Fruit fly (Drosophila melanogaster): Measurements from ENCODE around the gene ogre.

ogre gene

DNA sequence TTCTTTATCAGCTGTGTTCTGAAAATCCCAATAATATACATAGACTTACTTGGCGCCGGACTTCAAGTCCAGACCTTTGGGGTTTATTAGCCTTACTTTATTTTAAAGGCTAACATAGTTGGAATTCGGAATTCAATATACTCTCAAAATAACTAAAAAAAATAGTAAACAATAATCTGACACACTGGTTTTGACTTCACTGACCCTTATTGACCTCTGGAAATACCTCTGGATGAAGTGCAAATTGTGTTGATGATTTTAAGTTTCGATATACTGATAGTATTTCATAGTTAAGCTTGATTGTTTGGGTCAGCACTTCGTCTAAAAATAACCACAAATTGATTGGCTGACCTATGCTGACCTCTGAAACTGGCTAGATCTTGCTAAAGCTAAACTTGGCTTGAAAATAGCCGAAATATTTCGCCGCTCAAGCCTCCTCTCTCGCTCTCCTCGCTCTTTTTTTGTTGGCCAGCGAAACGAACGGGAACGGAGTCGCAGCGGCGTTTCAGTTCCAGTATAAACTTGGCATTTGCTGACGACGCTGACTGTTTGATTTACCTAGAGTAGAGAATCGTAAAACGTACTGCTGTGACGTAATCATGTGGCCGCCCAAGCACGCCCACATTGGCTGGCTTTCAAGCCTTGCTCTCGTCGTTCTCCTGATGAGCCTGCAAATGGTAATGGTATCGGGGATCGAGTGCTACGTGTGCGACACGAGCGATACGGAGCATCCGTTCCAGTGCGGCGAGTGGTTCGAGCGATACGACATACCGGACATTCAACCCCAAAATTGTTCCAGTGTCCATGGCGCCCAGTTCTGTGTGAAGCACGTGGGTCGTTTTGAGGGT lies 4.9 kb downstream of the ogre start, which contains the start of gene bou:
Gene bou (plus strand): TSS at position 507 of the 848 bp plus-strand sequence.
- no peak for TF ChIP-seq fd59A (GFP tag; optimal IDR thresholded peaks at IDR 0.05)
- TF ChIP-seq CG6808 (GFP tag; optimal IDR thresholded peaks at IDR 0.05): peak; percentile 16
- TF ChIP-seq eg (GFP tag; IDR thresholded peaks at IDR 0.05): 0 out of 3 replicates have a peak, but pooled peaks have one; percentile 35
- no peak for TF ChIP-seq Sox102F (GFP tag; optimal IDR thresholded peaks at IDR 0.05)
- no peak for TF ChIP-seq ss (GFP tag; optimal IDR thresholded peaks at IDR 0.05)
- TF ChIP-seq CG32006 (GFP tag; optimal IDR thresholded peaks at IDR 0.05): peak; percentile 41
- TF ChIP-seq Eip78C (GFP tag): peak; percentile 40
- TF ChIP-seq CG6792 (GFP tag; optimal IDR thresholded peaks at IDR 0.05): no peak
- no peak for TF ChIP-seq CG7368 (GFP tag; optimal IDR thresholded peaks at IDR 0.05)
- no peak for TF ChIP-seq CG4318 (GFP tag; optimal IDR thresholded peaks at IDR 0.05)
- TF ChIP-seq Met (GFP tag; optimal IDR thresholded peaks at IDR 0.05): no peak
- peak; percentile 15 for TF ChIP-seq vri (GFP tag; optimal IDR thresholded peaks at IDR 0.05)
- no peak for TF ChIP-seq salr (GFP tag; optimal IDR thresholded peaks at IDR 0.05)
- TF ChIP-seq OdsH (GFP tag; optimal IDR thresholded peaks at IDR 0.05): no peak
- TF ChIP-seq CG3919 (GFP tag; optimal IDR thresholded peaks at IDR 0.05): no peak
- no peak for TF ChIP-seq CG8632 (GFP tag; optimal IDR thresholded peaks at IDR 0.05)
- TF ChIP-seq CG3032 (tag; optimal IDR thresholded peaks at IDR 0.05): no peak
- TF ChIP-seq svp (GFP tag): peak; percentile 89
- TF ChIP-seq Hr39 (GFP tag; optimal IDR thresholded peaks at IDR 0.05): no peak
- TF ChIP-seq CG6854 (GFP tag; optimal IDR thresholded peaks at IDR 0.05): peak; percentile 24
- peak; percentile 20 for TF ChIP-seq Hr4 (GFP tag; optimal IDR thresholded peaks at IDR 0.05)

DNA sequence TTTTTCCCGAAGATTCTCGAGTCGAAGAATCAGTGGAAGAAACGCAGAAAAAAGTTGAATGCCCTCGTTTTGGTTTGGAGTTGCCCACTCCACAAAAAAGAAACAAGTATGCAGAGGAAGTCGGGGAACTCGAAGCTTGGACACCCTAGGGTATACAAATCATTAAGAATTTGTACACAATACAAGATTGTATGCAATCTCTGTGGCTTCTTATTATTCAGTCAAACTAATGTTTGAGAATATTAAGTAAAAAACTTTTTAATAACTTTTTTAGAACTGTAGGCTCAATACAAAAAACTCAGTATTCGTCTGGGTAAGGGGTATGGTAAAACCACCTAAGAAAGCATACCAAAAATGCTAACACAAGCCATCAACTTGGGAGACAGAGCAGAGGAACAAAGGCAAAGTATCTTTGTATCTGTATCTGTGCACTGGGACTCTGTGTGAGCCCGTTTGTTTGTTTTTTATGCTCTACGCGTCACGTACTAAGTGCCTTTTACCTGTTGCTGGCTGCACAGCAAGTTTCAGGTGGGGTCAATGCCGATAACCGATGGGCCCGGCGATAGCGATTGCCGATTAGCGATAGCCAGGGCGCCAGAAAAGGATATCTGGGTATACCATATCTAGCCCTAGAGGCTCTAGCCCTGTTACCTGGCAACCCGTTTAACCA lies 5.8 kb downstream of the ogre start:
- no peak for TF ChIP-seq Hr38 (GFP tag; optimal IDR thresholded peaks at IDR 0.05)
- TF ChIP-seq CG1621 (tag; optimal IDR thresholded peaks at IDR 0.05): peak; percentile 67
- peak; percentile 83 for TF ChIP-seq fd59A (GFP tag; optimal IDR thresholded peaks at IDR 0.05)
- TF ChIP-seq CG32006 (GFP tag; optimal IDR thresholded peaks at IDR 0.05): peak; percentile 80
- peak; percentile 93 for TF ChIP-seq Hr39 (GFP tag; optimal IDR thresholded peaks at IDR 0.05)
- TF ChIP-seq CG11902 (GFP tag; optimal IDR thresholded peaks at IDR 0.05): peak; percentile 77
- peak; percentile 78 for TF ChIP-seq CG6808 (GFP tag; optimal IDR thresholded peaks at IDR 0.05)
- peak; percentile 89 for TF ChIP-seq CG34406 (GFP tag; optimal IDR thresholded peaks at IDR 0.05)
- peak; percentile 72 for TF ChIP-seq Blimp-1 (GFP tag; optimal IDR thresholded peaks at IDR 0.05)
- peak; percentile 81 for TF ChIP-seq CG10669 (GFP tag; optimal IDR thresholded peaks at IDR 0.05)
- TF ChIP-seq fd85E (GFP tag; optimal IDR thresholded peaks at IDR 0.05): no peak
- peak; percentile 83 for TF ChIP-seq Lpt (GFP tag; optimal IDR thresholded peaks at IDR 0.05)
- peak; percentile 81 for TF ChIP-seq CG15336 (GFP tag; IDR thresholded peaks at IDR 0.05)
- peak; percentile 85 for TF ChIP-seq CG3032 (tag; optimal IDR thresholded peaks at IDR 0.05)
- TF ChIP-seq lz (GFP tag; optimal IDR thresholded peaks at IDR 0.05): peak; percentile 95
- TF ChIP-seq CG8632 (GFP tag; optimal IDR thresholded peaks at IDR 0.05): peak; percentile 87
- TF ChIP-seq CG6792 (GFP tag; optimal IDR thresholded peaks at IDR 0.05): peak; percentile 92
- peak; percentile 90 for TF ChIP-seq CG6163 (GFP tag; IDR thresholded peaks at IDR 0.05)
- TF ChIP-seq Ets96B (tag; optimal IDR thresholded peaks at IDR 0.05): peak; percentile 88
- peak; percentile 96 for TF ChIP-seq topi (GFP tag; optimal IDR thresholded peaks at IDR 0.05)
- TF ChIP-seq CG6276 (GFP tag; optimal IDR thresholded peaks at IDR 0.05): peak; percentile 76
- TF ChIP-seq Eip75B (GFP tag; optimal IDR thresholded peaks at IDR 0.05): peak; percentile 93
- TF ChIP-seq Smox (GFP tag; optimal IDR thresholded peaks at IDR 0.05): peak; percentile 94
- TF ChIP-seq achi (GFP tag; optimal IDR thresholded peaks at IDR 0.05): peak; percentile 89
- TF ChIP-seq Sox102F (GFP tag; optimal IDR thresholded peaks at IDR 0.05): peak; percentile 96
- TF ChIP-seq Eip78C (GFP tag): peak; percentile 98
- TF ChIP-seq CG16779 (tag; optimal IDR thresholded peaks at IDR 0.05): peak; percentile 44
- TF ChIP-seq svp (GFP tag): peak; percentile 98
- peak; percentile 83 for TF ChIP-seq CG8119 (GFP tag; IDR thresholded peaks at IDR 0.05)
- TF ChIP-seq ss (GFP tag; optimal IDR thresholded peaks at IDR 0.05): peak; percentile 86 to 87
- peak; percentile 86 for TF ChIP-seq OdsH (GFP tag; optimal IDR thresholded peaks at IDR 0.05)
- TF ChIP-seq spab (GFP tag; optimal IDR thresholded peaks at IDR 0.05): peak; percentile 79
- peak; percentile 91 for TF ChIP-seq Ets21C (GFP tag; optimal IDR thresholded peaks at IDR 0.05)
- TF ChIP-seq CG7368 (GFP tag; optimal IDR thresholded peaks at IDR 0.05): peak; percentile 70
- peak; percentile 75 for TF ChIP-seq Sox15 (GFP tag; optimal IDR thresholded peaks at IDR 0.05)
- TF ChIP-seq CG31627 (GFP tag; optimal IDR thresholded peaks at IDR 0.05): peak; percentile 93
- TF ChIP-seq Hr4 (GFP tag; optimal IDR thresholded peaks at IDR 0.05): peak; percentile 62
- peak; percentile 88 for TF ChIP-seq net (GFP tag; optimal IDR thresholded peaks at IDR 0.05)
